Worm (Caenorhabditis elegans) whole organism, L4/young adult: Measurements from ENCODE around the gene str-240.

ENCODE experiments used
- W03F9.2 ChIP-seq: fragments of 150-350 bp; optimal IDR thresholded peaks from 2 replicates; lab custom pipeline; 2014; ENCODE audit warnings: missing biosample characterization, missing genetic modification characterization
- him-1 ChIP-seq: sonication (generic microtip); optimal IDR thresholded peaks from 2 replicates; lab custom pipeline; 2016; ENCODE audit warnings: missing genotype, missing genetic modification reagents, missing genetic modification characterization, missing compliant biosample characterization

DNA sequence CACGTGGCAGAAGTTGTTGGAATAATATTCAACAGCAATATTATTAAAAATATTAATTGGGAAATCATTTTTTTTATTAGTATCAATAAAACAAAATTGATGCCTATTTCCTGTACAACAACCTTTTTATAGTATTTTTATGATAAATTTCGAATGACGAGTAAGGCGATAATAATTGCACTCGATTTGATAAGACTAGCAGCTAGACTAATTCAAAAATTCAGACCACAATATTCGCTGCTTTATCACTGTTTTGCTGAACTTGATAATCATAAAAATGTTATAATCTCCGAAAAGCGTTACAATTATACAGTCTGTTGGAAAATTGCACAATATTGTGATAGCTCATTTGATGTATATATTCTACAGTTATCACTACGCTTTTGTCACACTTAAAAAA, 23.9 kb upstream of the str-240 start, which contains the start of gene oac-32:
- TF ChIP-seq him-1 (tag; lab: Kevin White, UChicago) (no peak), W03F9.2 (tag; lab: Kevin White, UChicago) (no peak)
